Worm (Caenorhabditis elegans): Measurements from ENCODE around the gene acd-3.

Gene acd-3

DNA sequence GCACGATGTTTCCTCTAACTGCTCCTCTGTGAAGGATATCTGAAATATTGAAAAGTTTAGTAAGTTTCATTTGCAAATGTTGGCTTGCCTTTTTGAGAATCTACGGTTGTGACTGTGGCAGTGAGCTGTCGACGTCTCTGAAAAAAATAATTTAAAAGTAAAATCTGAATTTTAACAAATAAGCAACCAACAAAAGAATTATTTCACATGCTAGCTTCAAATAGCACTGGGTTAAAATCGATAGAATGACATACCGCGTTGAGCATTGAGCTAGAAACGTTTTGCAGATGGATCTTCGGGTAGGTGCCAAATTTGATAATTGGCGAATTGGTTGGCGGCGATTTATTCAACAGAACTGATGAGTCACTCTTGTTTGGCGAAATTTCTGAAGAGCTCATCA lies 22.7 kb downstream of the acd-3 start, which contains the start of gene F31F6.2:
F31F6.2 (minus strand) TSS at position 101 of the 400 bp plus-strand sequence.
- TF ChIP-seq gei-8 (GFP tag; optimal IDR thresholded peaks at IDR 0.05) (no peak), nhr-11 (tag; optimal IDR thresholded peaks at IDR 0.05) (no peak), Y5F2A.4 (GFP tag; optimal IDR thresholded peaks at IDR 0.05) (no peak), nhr-10 (tag; optimal IDR thresholded peaks at IDR 0.05) (no peak), nhr-237 (tag; optimal IDR thresholded peaks at IDR 0.05) (no peak), Y48G9A.11 (GFP tag; IDR thresholded peaks at IDR 0.05) (no peak), zfp-3 (GFP tag; conservative IDR thresholded peaks at IDR 0.05) (no peak), lin-29 (GFP tag; IDR thresholded peaks at IDR 0.05) (no peak), zip-2 (tag; optimal IDR thresholded peaks at IDR 0.05) (no peak), madf-9 (GFP tag; conservative IDR thresholded peaks at IDR 0.05) (no peak)

DNA sequence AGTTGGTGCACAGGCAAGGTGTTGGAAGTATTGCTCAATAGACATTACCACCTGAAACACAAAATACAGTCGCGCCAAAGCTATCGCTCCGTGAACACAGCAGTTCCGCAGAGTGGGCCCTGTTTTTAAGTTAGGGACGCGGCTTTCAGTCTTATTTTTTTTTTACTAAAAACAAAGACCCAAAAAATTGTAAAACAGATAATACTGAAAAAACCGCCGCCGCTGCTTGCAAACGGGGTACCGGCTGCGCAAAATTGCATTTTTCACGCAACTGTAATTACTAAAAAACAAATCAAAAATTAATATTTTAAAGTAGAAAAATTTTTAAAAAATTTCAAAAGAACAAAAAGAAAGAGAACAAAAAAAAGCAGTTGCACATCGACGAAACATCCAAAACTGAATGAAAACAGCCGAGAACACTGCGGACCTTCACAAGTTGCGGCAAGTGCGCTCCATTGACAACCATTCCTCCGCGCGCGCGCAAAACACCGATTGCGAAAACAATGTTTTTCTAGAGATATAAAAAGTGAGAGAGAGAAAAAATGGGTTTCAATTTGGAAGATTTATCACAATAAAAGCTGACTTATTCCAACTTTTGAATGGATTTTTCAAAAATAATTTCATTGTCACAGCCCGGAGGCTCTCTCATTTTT lies 23.9 kb downstream of the acd-3 start, which contains the start of gene F31F6.3:
F31F6.3 (minus strand) TSS at position 51 of the 653 bp plus-strand sequence.
- TF ChIP-seq nhr-41 (GFP tag; IDR thresholded peaks at IDR 0.05) (no peak), hmg-1.1 (GFP tag; IDR thresholded peaks at IDR 0.05) (no peak), Y75B8A.6 (GFP tag; IDR thresholded peaks at IDR 0.05) (no peak), ctbp-1 (GFP tag; IDR thresholded peaks at IDR 0.05) (no peak), madf-9 (GFP tag; conservative IDR thresholded peaks at IDR 0.05) (no peak), ZK337.2 (GFP tag; IDR thresholded peaks at IDR 0.05) (no peak), dpl-1 (GFP tag; optimal IDR thresholded peaks at IDR 0.05) (no peak), dve-1 (tag; optimal IDR thresholded peaks at IDR 0.05; ENCODE audit: insufficient read depth) (no peak), php-3 (GFP tag; IDR thresholded peaks at IDR 0.05) (no peak)

DNA sequence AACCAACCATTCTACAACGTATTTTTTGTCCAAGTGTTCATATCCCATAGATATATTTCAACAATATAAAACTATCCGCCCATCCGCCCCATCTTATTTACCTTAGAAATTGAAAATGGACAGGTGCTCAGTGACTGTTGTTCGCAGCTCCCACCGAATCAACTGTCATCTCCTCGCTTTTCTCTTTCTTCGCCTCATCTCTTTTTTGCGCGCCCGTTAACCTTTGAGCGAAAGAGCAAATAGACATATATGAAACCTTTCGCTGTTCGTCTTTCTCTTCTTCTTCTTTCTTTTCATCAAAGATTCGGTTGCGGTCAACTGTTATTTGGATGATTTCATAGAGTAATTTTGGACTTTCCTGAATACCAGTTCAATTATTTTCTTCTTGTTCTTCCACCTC lies 26.6 kb downstream of the acd-3 start, which contains the start of gene sssh-1:
sssh-1 (plus strand) TSS at position 301 of the 400 bp plus-strand sequence.
- TF ChIP-seq mep-1 (tag; optimal IDR thresholded peaks at IDR 0.05) = no peak
- TF ChIP-seq daf-19 (GFP tag; conservative IDR thresholded peaks at IDR 0.05) = no peak

DNA sequence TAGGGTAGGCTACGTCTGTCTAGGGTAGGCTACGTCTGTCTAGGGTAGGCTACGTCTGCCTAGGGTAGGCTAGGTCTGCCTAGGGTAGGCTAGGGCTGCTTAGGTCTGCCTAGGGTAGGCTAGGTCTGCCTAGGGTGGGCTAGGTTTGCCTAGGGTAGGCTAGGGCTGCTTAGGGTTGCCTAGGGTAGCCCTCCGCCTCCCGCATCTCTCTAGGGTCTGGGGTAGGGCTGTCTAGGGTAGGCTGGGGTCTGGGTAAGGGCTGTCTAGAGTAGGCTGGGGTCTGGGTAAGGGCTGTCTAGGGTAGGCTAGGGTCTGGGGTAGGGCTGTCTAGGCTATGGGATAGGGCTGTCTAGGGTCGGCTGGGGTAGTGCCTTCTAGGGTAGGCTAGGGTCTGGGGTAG lies 28.6 kb downstream of the acd-3 start:
- TF ChIP-seq egl-43 (GFP tag; IDR thresholded peaks at IDR 0.05) (0 out of 2 replicates have a peak, but pooled peaks have one; percentile 51), F44E2.7 (GFP tag; IDR thresholded peaks at IDR 0.05) (no peak), set-16 (GFP tag; IDR thresholded peaks at IDR 0.05) (peak; percentile 62)

DNA sequence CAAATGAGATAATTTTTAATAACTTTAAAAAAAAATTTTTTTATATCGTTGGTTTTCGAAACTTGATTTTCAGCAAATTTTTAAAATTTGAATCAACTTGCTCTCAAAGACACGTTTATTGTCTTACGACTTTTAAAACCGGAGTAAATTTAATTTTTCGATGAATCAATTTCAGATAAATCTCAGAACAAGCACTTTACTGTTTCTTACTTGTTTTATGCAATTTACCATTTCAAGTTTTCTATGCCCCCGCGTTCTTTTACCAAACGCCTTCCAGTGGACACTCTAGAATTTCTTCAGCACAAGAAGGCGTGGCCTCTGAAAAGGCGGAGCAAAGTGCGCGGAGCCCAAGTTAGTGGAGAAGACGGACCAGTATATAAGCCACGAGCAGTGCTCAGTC lies 32.0 kb downstream of the acd-3 start, which contains the start of gene flp-8:
flp-8 (plus strand) TSS at position 301 of the 400 bp plus-strand sequence.
- TF ChIP-seq mdl-1 (tag; optimal IDR thresholded peaks at IDR 0.05) (no peak), aha-1 (tag) (no peak), mxl-3 (GFP tag; optimal IDR thresholded peaks at IDR 0.05) (no peak), arid-1 (GFP tag; conservative IDR thresholded peaks at IDR 0.05) (no peak), zip-11 (GFP tag; IDR thresholded peaks at IDR 0.05) (no peak), nhr-11 (tag; optimal IDR thresholded peaks at IDR 0.05) (no peak), ztf-7 (tag; optimal IDR thresholded peaks at IDR 0.05) (no peak), set-16 (GFP tag; IDR thresholded peaks at IDR 0.05) (no peak), egl-27 (tag; optimal IDR thresholded peaks at IDR 0.05) (no peak), ZK546.5 (tag; optimal IDR thresholded peaks at IDR 0.05) (no peak), F10B5.3 (tag; optimal IDR thresholded peaks at IDR 0.05) (no peak), T26A8.4 (GFP tag; IDR thresholded peaks at IDR 0.05) (no peak), pha-4 (GFP tag; IDR thresholded peaks at IDR 0.05) (no peak), pha-4 (tag; optimal IDR thresholded peaks at IDR 0.05) (no peak), nhr-77 (tag; optimal IDR thresholded peaks at IDR 0.05) (no peak), duxl-1 (tag; optimal IDR thresholded peaks at IDR 0.05; ENCODE audit: poor library complexity) (no peak), sdz-12 (GFP tag; optimal IDR thresholded peaks at IDR 0.05) (no peak), mep-1 (tag; optimal IDR thresholded peaks at IDR 0.05) (no peak), nhr-6 (tag; optimal IDR thresholded peaks at IDR 0.05) (no peak), nhr-237 (tag; optimal IDR thresholded peaks at IDR 0.05) (no peak)

Data from whole organism, L4 larva.